Worm (Caenorhabditis elegans) whole organism, young adult: Measurements from ENCODE around the gene R13A1.1.

Experiments
- B0261.1 ChIP-seq: sonication (generic microtip); optimal IDR thresholded peaks from 2 replicates; lab custom pipeline; 2016; ENCODE audit warnings: mild to moderate bottlenecking, missing genetic modification characterization, moderate library complexity, missing compliant biosample characterization
- F22D6.2 ChIP-seq: sonication (generic microtip); optimal IDR thresholded peaks from 2 replicates; lab custom pipeline; 2016; ENCODE audit warnings: mild to moderate bottlenecking, missing genetic modification characterization, missing compliant biosample characterization
- F23B12.7 ChIP-seq: sonication (generic microtip); optimal IDR thresholded peaks from 2 replicates; lab custom pipeline; 2017; ENCODE audit warnings: missing genetic modification characterization, mild to moderate bottlenecking, missing compliant biosample characterization, antibody characterized with exemption, moderate library complexity; ENCODE audit not compliant: insufficient read depth
- F37B4.10 ChIP-seq: fragments of 200-800 bp; sonication (Bioruptor generic); IDR thresholded peaks from 2 replicates; pipeline ENCODE4 v1.3.6; 2022; ENCODE audit warnings: missing genetic modification characterization, missing compliant biosample characterization
- Y53G8AR.9 ChIP-seq: fragments of 200-800 bp; sonication (Bioruptor generic); conservative IDR thresholded peaks from 2 replicates; pipeline ENCODE4 v1.3.6; 2022; ENCODE audit warnings: missing genetic modification reagents, missing genetic modification characterization, missing compliant biosample characterization
- Y95B8A.8 ChIP-seq: fragments of 200-800 bp; sonication (Bioruptor generic); IDR thresholded peaks from 2 replicates; pipeline ENCODE4 v1.3.6; 2022; ENCODE audit warnings: missing genetic modification reagents, missing genetic modification characterization, missing compliant biosample characterization
- aptf-2 ChIP-seq: fragments of 200-800 bp; sonication (Bioruptor generic); conservative IDR thresholded peaks from 2 replicates; pipeline ENCODE4 v1.3.6; 2022; ENCODE audit warnings: missing genetic modification reagents, missing genetic modification characterization, missing compliant biosample characterization
- atf-7 ChIP-seq: sonication (generic microtip); optimal IDR thresholded peaks from 2 replicates; lab custom pipeline; 2017; ENCODE audit warnings: mild to moderate bottlenecking, missing genetic modification characterization, missing compliant biosample characterization
- cebp-1 ChIP-seq, 2 experiments: fragments of 200-800 bp in 1 of 2; sonication (Bioruptor generic) in 1 of 2; sonication (generic microtip) in 1 of 2; IDR thresholded peaks in 1 of 2; optimal IDR thresholded peaks in 1 of 2; 2 replicates each; pipeline versions ENCODE4 v1.3.6 to Lab custom; 2017 to 2022; ENCODE audit warnings: missing compliant biosample characterization in 2 of 2, missing genetic modification characterization in 2 of 2, mild to moderate bottlenecking in 1 of 2, missing genetic modification reagents in 1 of 2, moderate library complexity in 1 of 2
- ceh-91 ChIP-seq: fragments of 200-800 bp; sonication (Bioruptor generic); IDR thresholded peaks from 2 replicates; pipeline ENCODE4 v1.3.6; 2022; ENCODE audit warnings: missing genetic modification reagents, missing genetic modification characterization, missing compliant biosample characterization
- die-1 ChIP-seq: sonication (generic microtip); optimal IDR thresholded peaks from 2 replicates; lab custom pipeline; 2016; ENCODE audit warnings: missing genotype, mild to moderate bottlenecking, missing genetic modification characterization, missing compliant biosample characterization
- dox-1 ChIP-seq: fragments of 200-800 bp; sonication (Bioruptor generic); IDR thresholded peaks from 2 replicates; pipeline ENCODE4 v1.3.6; 2022; ENCODE audit warnings: missing genetic modification reagents, missing genetic modification characterization, missing compliant biosample characterization
- efl-1 ChIP-seq: fragments of 150-350 bp; optimal IDR thresholded peaks from 2 replicates; lab custom pipeline; 2014; ENCODE audit warnings: missing biosample characterization, missing genetic modification reagents, missing genetic modification characterization
- egl-44 ChIP-seq: fragments of 200-800 bp; sonication (Bioruptor generic); IDR thresholded peaks from 2 replicates; pipeline ENCODE4 v1.3.6; 2022; ENCODE audit warnings: missing genetic modification reagents, missing genetic modification characterization, missing compliant biosample characterization
- gei-17 ChIP-seq: fragments of 200-800 bp; sonication (Bioruptor generic); optimal IDR thresholded peaks from 2 replicates; lab custom pipeline; 2018; ENCODE audit warnings: mild to moderate bottlenecking, missing genetic modification characterization, missing compliant biosample characterization
- hlh-12 ChIP-seq: sonication (generic microtip); optimal IDR thresholded peaks from 2 replicates; lab custom pipeline; 2016; ENCODE audit warnings: missing genetic modification characterization, missing compliant biosample characterization
- hmg-1.2 ChIP-seq: fragments of 200-800 bp; sonication (Bioruptor generic); IDR thresholded peaks from 2 replicates; pipeline ENCODE4 v1.3.6; 2022; ENCODE audit warnings: missing genetic modification reagents, missing genetic modification characterization, missing compliant biosample characterization
- let-607 ChIP-seq, 2 experiments: fragments of 200-800 bp in 1 of 2; sonication (Bioruptor generic) in 1 of 2; sonication (generic microtip) in 1 of 2; optimal IDR thresholded peaks; 2 replicates each; lab custom pipeline; 2016 to 2018; ENCODE audit warnings: mild to moderate bottlenecking in 2 of 2, missing compliant biosample characterization in 2 of 2, missing genetic modification characterization in 2 of 2, moderate library complexity in 2 of 2, missing genotype in 1 of 2
- lin-40 ChIP-seq: sonication (generic microtip); optimal IDR thresholded peaks from 2 replicates; lab custom pipeline; 2016; ENCODE audit warnings: missing genetic modification characterization, mild to moderate bottlenecking, missing compliant biosample characterization, missing genotype, missing genetic modification reagents
- lsl-1 ChIP-seq: fragments of 200-800 bp; sonication (Bioruptor generic); optimal IDR thresholded peaks from 2 replicates; lab custom pipeline; 2018; ENCODE audit warnings: mild to moderate bottlenecking, missing genetic modification characterization, moderate library complexity, missing compliant biosample characterization
- madf-6 ChIP-seq: fragments of 200-800 bp; sonication (Bioruptor generic); IDR thresholded peaks from 2 replicates; pipeline ENCODE4 v1.3.6; 2022; ENCODE audit warnings: missing genetic modification reagents, missing genetic modification characterization, missing compliant biosample characterization
- madf-8 ChIP-seq: fragments of 200-800 bp; sonication (Bioruptor generic); conservative IDR thresholded peaks from 2 replicates; pipeline ENCODE4 v1.3.6; 2022; ENCODE audit warnings: missing genetic modification reagents, missing genetic modification characterization, missing compliant biosample characterization
- mel-28 ChIP-seq: sonication (generic microtip); optimal IDR thresholded peaks from 2 replicates; lab custom pipeline; 2016; ENCODE audit warnings: borderline replicate concordance, mild to moderate bottlenecking, missing genetic modification characterization, missing compliant biosample characterization
- mxl-1 ChIP-seq: sonication (generic microtip); optimal IDR thresholded peaks from 2 replicates; lab custom pipeline; 2016; ENCODE audit warnings: missing genetic modification characterization, missing compliant biosample characterization
- nfyb-1 ChIP-seq: fragments of 200-800 bp; sonication (Bioruptor generic); IDR thresholded peaks from 2 replicates; pipeline ENCODE4 v1.3.6; 2022; ENCODE audit warnings: missing genetic modification reagents, missing genetic modification characterization, missing compliant biosample characterization
- nhr-80 ChIP-seq: sonication (generic microtip); optimal IDR thresholded peaks from 2 replicates; lab custom pipeline; 2016; ENCODE audit warnings: missing genetic modification characterization, missing compliant biosample characterization
- sea-2 ChIP-seq: fragments of 200-800 bp; sonication (Bioruptor generic); IDR thresholded peaks from 2 replicates; pipeline ENCODE4 v1.3.6; 2022; ENCODE audit warnings: missing genetic modification characterization, missing compliant biosample characterization
- snpc-1.3 ChIP-seq: sonication (generic microtip); optimal IDR thresholded peaks from 2 replicates; lab custom pipeline; 2017; ENCODE audit warnings: missing genetic modification characterization, mild to moderate bottlenecking, missing compliant biosample characterization, antibody characterized with exemption, moderate library complexity, missing genotype, missing genetic modification reagents; ENCODE audit not compliant: insufficient read depth
- tbx-9 ChIP-seq: sonication (generic microtip); optimal IDR thresholded peaks from 2 replicates; lab custom pipeline; 2016; ENCODE audit warnings: borderline replicate concordance, missing genetic modification characterization, inconsistent platforms, missing compliant biosample characterization
- unc-62 ChIP-seq: fragments of 150-350 bp; optimal IDR thresholded peaks from 2 replicates; lab custom pipeline; 2014; ENCODE audit warnings: missing biosample characterization, missing genetic modification reagents, missing genetic modification characterization
- xnd-1 ChIP-seq: sonication (generic microtip); optimal IDR thresholded peaks from 2 replicates; lab custom pipeline; 2016; ENCODE audit warnings: missing genotype, missing genetic modification reagents, missing genetic modification characterization, missing compliant biosample characterization
- zim-3 ChIP-seq: sonication (generic microtip); optimal IDR thresholded peaks from 2 replicates; lab custom pipeline; 2017; ENCODE audit warnings: mild to moderate bottlenecking, missing genetic modification characterization, moderate library complexity, missing compliant biosample characterization

Gene R13A1.1

ce11 chrIV:7205969-7206368, 13.9 kb upstream of the R13A1.1 start, which contains the start of gene kcc-1:
kcc-1 (plus strand) TSS chrIV:7206269.
- TF ChIP-seq B0261.1 (tag; lab: Kevin White, UChicago) (no peak), let-607 (tag; optimal IDR thresholded peaks at IDR 0.05; lab: Kevin White, UChicago) (no peak)

DNA sequence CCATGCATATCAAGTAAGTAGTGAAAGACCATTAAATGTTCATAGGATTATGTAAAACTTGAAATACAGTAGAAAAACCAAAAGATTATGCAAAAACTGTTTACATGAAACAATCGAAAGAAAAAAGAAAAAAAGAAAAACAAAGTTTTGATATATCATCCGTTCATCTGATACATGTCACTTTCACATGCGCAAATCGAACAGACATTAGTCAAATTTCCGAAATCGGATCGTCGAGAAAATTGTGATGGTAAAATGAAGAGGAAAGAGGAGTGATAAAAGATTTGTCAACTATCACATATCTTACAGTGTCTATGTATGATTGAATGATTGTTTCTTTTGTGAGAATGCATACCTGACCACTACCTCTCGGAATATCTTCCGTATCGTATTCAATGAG, 10.9 kb upstream of the R13A1.1 start:
- TF ChIP-seq lin-40 (tag; lab: Kevin White, UChicago) (no peak), dox-1 (GFP tag; lab: Robert Waterston, UW) (no peak), gei-17 (no peak), hlh-12 (tag; lab: Kevin White, UChicago) (no peak), F22D6.2 (tag; lab: Kevin White, UChicago) (no peak), lsl-1 (GFP tag; lab: Kevin White, UChicago) (no peak), unc-62 (GFP tag; lab: Kevin White, UChicago) (no peak), die-1 (no peak), egl-44 (GFP tag; lab: Robert Waterston, UW) (no peak), zim-3 (tag; lab: Kevin White, UChicago) (no peak), F37B4.10 (GFP tag; lab: Robert Waterston, UW) (no peak), mel-28 (no peak)
- TF ChIP-seq, all 124 proteins: peak for 0

- TF ChIP-seq die-1 (peak; percentile 5), hlh-12 (tag; lab: Kevin White, UChicago) (no peak), ceh-91 (GFP tag; lab: Robert Waterston, UW) (0 out of 2 replicates have a peak, but pooled peaks have one; percentile 16), hmg-1.2 (peak; percentile 38; the same call in 1 of the 2 replicates), mxl-1 (tag; lab: Kevin White, UChicago) (no peak), madf-6 (GFP tag; lab: Robert Waterston, UW) (peak; percentile 90), efl-1 (peak; percentile 81), aptf-2 (GFP tag; lab: Robert Waterston, UW) (peak; percentile 83), lin-40 (tag; lab: Kevin White, UChicago) (no peak), madf-8 (GFP tag; lab: Robert Waterston, UW) (peak; percentile 67), xnd-1 (tag; lab: Kevin White, UChicago) (peak; percentile 42)
These were observed 8.5 kb upstream of the R13A1.1 start for ce11 chrIV:7211313-7211712.

DNA sequence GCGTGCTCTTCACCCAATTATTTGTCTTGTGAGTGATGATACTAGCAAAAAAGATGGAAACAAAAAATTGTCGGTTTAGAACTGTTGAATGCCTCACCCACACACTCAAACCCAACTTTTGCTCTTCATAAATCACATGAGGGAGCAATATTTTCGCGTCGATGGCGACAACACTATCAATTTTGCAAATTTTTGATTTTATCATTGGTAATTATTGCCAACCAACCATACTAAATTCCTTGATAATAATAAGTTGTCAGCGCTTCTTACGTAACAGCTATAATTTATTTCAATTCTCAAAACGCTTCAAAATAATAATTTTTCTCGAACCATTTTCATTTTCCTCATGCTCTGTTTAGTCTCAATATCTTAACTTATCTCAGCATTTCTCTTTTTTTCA, 7.1 kb upstream of the R13A1.1 start:
- TF ChIP-seq nhr-80 (tag; lab: Kevin White, UChicago): peak; percentile 37
- no peak for TF ChIP-seq snpc-1.3 (tag; lab: Kevin White, UChicago)

DNA sequence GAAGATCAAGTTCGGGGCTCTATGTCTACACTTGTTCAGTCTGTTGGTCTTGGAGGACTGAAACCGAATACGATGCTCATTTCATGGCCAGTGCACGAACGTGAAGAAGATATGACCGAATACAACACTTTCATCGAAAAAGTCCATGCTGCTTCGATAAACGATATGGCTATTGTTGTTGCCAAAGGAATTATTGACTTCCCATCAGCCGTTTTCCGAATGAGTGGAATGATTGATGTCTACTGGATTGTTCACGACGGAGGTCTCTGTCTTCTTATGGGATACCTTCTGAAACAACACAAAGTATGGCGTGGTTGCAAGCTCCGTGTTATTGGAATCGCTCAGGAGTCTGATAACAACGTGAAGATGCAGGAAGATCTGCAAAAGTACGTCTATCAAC, 3.6 kb upstream of the R13A1.1 start:
- TF ChIP-seq cebp-1 (GFP tag; IDR thresholded peaks at IDR 0.05; lab: Robert Waterston, UW) (no peak), cebp-1 (tag; optimal IDR thresholded peaks at IDR 0.05; lab: Kevin White, UChicago) (no peak), tbx-9 (tag; lab: Kevin White, UChicago) (no peak), nfyb-1 (GFP tag; lab: Robert Waterston, UW) (no peak), F23B12.7 (tag; lab: Kevin White, UChicago) (no peak), sea-2 (GFP tag; lab: Robert Waterston, UW) (no peak), madf-8 (GFP tag; lab: Robert Waterston, UW) (no peak), atf-7 (tag; lab: Kevin White, UChicago) (no peak), Y95B8A.8 (no peak), Y53G8AR.9 (no peak)
